Worm (Caenorhabditis elegans): Measurements from ENCODE around the gene cysl-2.

ce11 chrII:14480772-14481171 is 13.5 kb downstream of the cysl-2 start:
- TF ChIP-seq skn-1 (tag; optimal IDR thresholded peaks at IDR 0.05) = no peak
- no peak for TF ChIP-seq lin-13 (GFP tag; optimal IDR thresholded peaks at IDR 0.05)
- TF ChIP-seq ama-1 (optimal IDR thresholded peaks at IDR 0.05) = no peak
- TF ChIP-seq snpc-4 (tag; optimal IDR thresholded peaks at IDR 0.05) = no peak
- no peak for TF ChIP-seq mbf-1 (tag; optimal IDR thresholded peaks at IDR 0.05)

Data from whole organism, L2 larva.